Fruit fly (Drosophila melanogaster): ENCODE data around the gene CG32091.

Gene CG32091

DNA sequence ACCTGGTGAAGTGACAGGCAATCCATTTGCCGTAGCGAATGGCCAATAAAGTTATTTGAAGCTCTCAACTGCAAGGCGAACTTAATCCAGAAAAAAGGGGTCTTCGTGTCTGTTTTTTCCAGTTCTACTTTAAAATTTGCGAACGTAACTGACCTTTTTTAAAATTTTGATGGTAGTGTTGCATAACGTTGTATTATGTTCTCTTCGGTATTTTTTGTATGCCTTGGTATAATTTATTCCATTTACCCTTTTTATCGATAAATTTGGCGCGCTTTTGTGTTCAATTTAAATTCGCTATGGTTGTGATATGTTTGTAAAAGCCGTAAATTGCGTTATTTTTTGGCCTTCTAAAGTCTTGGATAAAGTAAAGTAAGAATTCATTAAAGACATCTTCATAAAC, 508 bp upstream of the CG32091 start (continued):
- TF ChIP-seq CG4854 (GFP tag; optimal IDR thresholded peaks at IDR 0.05) (no peak), slp2 (GFP tag; optimal IDR thresholded peaks at IDR 0.05) (no peak), ash1 (GFP tag; optimal IDR thresholded peaks at IDR 0.05) (no peak), Fer1 (GFP tag; optimal IDR thresholded peaks at IDR 0.05) (no peak), otp (GFP tag; IDR thresholded peaks at IDR 0.05) (no peak), Ada2b (GFP tag; IDR thresholded peaks at IDR 0.05) (no peak), lmd (GFP tag; IDR thresholded peaks at IDR 0.05) (no peak), Myb (GFP tag; optimal IDR thresholded peaks at IDR 0.05) (peak; percentile 96), vvl (GFP tag; IDR thresholded peaks at IDR 0.05) (peak; percentile 91), Rx (GFP tag; IDR thresholded peaks at IDR 0.05) (no peak), CG32772 (GFP tag; IDR thresholded peaks at IDR 0.05) (no peak), CG10267 (tag; optimal IDR thresholded peaks at IDR 0.05) (peak; percentile 93), CG11247 (GFP tag; IDR thresholded peaks at IDR 0.05) (no peak), CG15011 (GFP tag; optimal IDR thresholded peaks at IDR 0.05) (no peak), gem (tag; optimal IDR thresholded peaks at IDR 0.05) (no peak), Bgb (GFP tag; IDR thresholded peaks at IDR 0.05; ENCODE audit: partially characterized antibody) (no peak), D19A (tag; optimal IDR thresholded peaks at IDR 0.05) (no peak), Dll (GFP tag; IDR thresholded peaks at IDR 0.05; ENCODE audit: partially characterized antibody) (peak; percentile 32; the same call in 1 of the 4 replicates), CG6689 (GFP tag; IDR thresholded peaks at IDR 0.05) (no peak), fu2 (GFP tag; optimal IDR thresholded peaks at IDR 0.05) (no peak), CG9797 (GFP tag; optimal IDR thresholded peaks at IDR 0.05) (peak; percentile 23), CG1792 (GFP tag; optimal IDR thresholded peaks at IDR 0.05) (no peak), danr (GFP tag; IDR thresholded peaks at IDR 0.05) (no peak), NFAT (GFP tag; IDR thresholded peaks at IDR 0.05) (no peak), eve (GFP tag; optimal IDR thresholded peaks at IDR 0.05) (peak in 1 of 2 experiments; percentile 50), hth (optimal IDR thresholded peaks at IDR 0.05) (no peak), CG18011 (GFP tag; optimal IDR thresholded peaks at IDR 0.05) (no peak), CG2199 (GFP tag; IDR thresholded peaks at IDR 0.05) (no peak), BEAF-32 (GFP tag; optimal IDR thresholded peaks at IDR 0.05) (peak; percentile 36), bowl (GFP tag; IDR thresholded peaks at IDR 0.05) (no peak), pb (GFP tag; optimal IDR thresholded peaks at IDR 0.05) (no peak), en (GFP tag; optimal IDR thresholded peaks at IDR 0.05) (no peak), pnt (GFP tag; optimal IDR thresholded peaks at IDR 0.05) (no peak), nerfin-1 (tag; optimal IDR thresholded peaks at IDR 0.05) (no peak), CG1603 (tag; optimal IDR thresholded peaks at IDR 0.05) (peak; percentile 5), klu (GFP tag; IDR thresholded peaks at IDR 0.05) (no peak), CG13775 (GFP tag; optimal IDR thresholded peaks at IDR 0.05) (no peak), NC2β (GFP tag; optimal IDR thresholded peaks at IDR 0.05) (no peak), crol (GFP tag; IDR thresholded peaks at IDR 0.05) (no peak), CG18619 (GFP tag; optimal IDR thresholded peaks at IDR 0.05) (no peak), Jarid2 (GFP tag; optimal IDR thresholded peaks at IDR 0.05) (no peak), NC2α (GFP tag; optimal IDR thresholded peaks at IDR 0.05) (no peak), Six4 (GFP tag; optimal IDR thresholded peaks at IDR 0.05) (no peak), HmgD (GFP tag; optimal IDR thresholded peaks at IDR 0.05) (no peak), Doc2 (GFP tag; IDR thresholded peaks at IDR 0.05) (no peak), usp (GFP tag; optimal IDR thresholded peaks at IDR 0.05) (no peak), Sin3A (optimal IDR thresholded peaks at IDR 0.05) (no peak), CG15269 (tag; optimal IDR thresholded peaks at IDR 0.05) (no peak), CG4707 (GFP tag; optimal IDR thresholded peaks at IDR 0.05) (no peak), CG10654 (GFP tag; optimal IDR thresholded peaks at IDR 0.05) (no peak), Usf (GFP tag; optimal IDR thresholded peaks at IDR 0.05) (no peak), Neu2 (GFP tag; optimal IDR thresholded peaks at IDR 0.05; ENCODE audit: borderline replicate concordance) (no peak), Dad (GFP tag; optimal IDR thresholded peaks at IDR 0.05) (no peak), CG1024 (GFP tag; IDR thresholded peaks at IDR 0.05) (no peak)
